Fruit fly (Drosophila melanogaster): Measurements from ENCODE around the gene Unc-76.
A peak's percentile ranks its signal among the peaks of the same experiment; 100 is the strongest.

Gene Unc-76

dm6 chrX:2087501-2087900, 7.1 kb downstream of the Unc-76 start (continued):
- TF ChIP-seq CG8089 (GFP tag; optimal IDR thresholded peaks at IDR 0.05) (peak; percentile 43), bowl (GFP tag; IDR thresholded peaks at IDR 0.05) (no peak), dysf (GFP tag; IDR thresholded peaks at IDR 0.05) (peak; percentile 62), Six4 (GFP tag; optimal IDR thresholded peaks at IDR 0.05) (peak; percentile 28), Awh (GFP tag; IDR thresholded peaks at IDR 0.05) (peak; percentile 77), lola (GFP tag; optimal IDR thresholded peaks at IDR 0.05) (peak in 1 of 3 experiments; percentile 44), sens-2 (GFP tag; IDR thresholded peaks at IDR 0.05) (no peak), CG17802 (tag; optimal IDR thresholded peaks at IDR 0.05) (peak; percentile 14), ap (GFP tag; IDR thresholded peaks at IDR 0.05) (peak; percentile 62), HmgD (GFP tag; optimal IDR thresholded peaks at IDR 0.05) (no peak), CG4707 (GFP tag; optimal IDR thresholded peaks at IDR 0.05) (peak; percentile 65), CG7745 (tag; optimal IDR thresholded peaks at IDR 0.05) (no peak), Fer2 (tag; optimal IDR thresholded peaks at IDR 0.05) (no peak), lov (optimal IDR thresholded peaks at IDR 0.05) (no peak), lov (GFP tag; IDR thresholded peaks at IDR 0.05) (0 out of 3 replicates have a peak, but pooled peaks have one; percentile 48), lilli (GFP tag; optimal IDR thresholded peaks at IDR 0.05) (peak; percentile 48), Adf1 (GFP tag; IDR thresholded peaks at IDR 0.05) (no peak), CG9609 (GFP tag; optimal IDR thresholded peaks at IDR 0.05) (peak; percentile 34), fd96Cb (tag; optimal IDR thresholded peaks at IDR 0.05) (peak; percentile 50), jumu (GFP tag; optimal IDR thresholded peaks at IDR 0.05) (peak; percentile 62), ssp (GFP tag; IDR thresholded peaks at IDR 0.05) (peak; percentile 49), Chrac-16 (GFP tag; optimal IDR thresholded peaks at IDR 0.05) (peak; percentile 4), Scr (GFP tag; IDR thresholded peaks at IDR 0.05; ENCODE audit: partially characterized antibody) (no peak), ham (GFP tag; IDR thresholded peaks at IDR 0.05) (no peak), CG3163 (GFP tag; optimal IDR thresholded peaks at IDR 0.05) (peak; percentile 6), pros (GFP tag; optimal IDR thresholded peaks at IDR 0.05) (no peak), gcm (GFP tag; optimal IDR thresholded peaks at IDR 0.05) (peak; percentile 21), trh (GFP tag; optimal IDR thresholded peaks at IDR 0.05) (no peak), vfl (GFP tag; optimal IDR thresholded peaks at IDR 0.05) (no peak), ranshi (GFP tag; IDR thresholded peaks at IDR 0.05) (peak; percentile 57), CG15269 (tag; optimal IDR thresholded peaks at IDR 0.05) (peak; percentile 74), Ptx1 (GFP tag; IDR thresholded peaks at IDR 0.05) (peak; percentile 70), HmgZ (tag; optimal IDR thresholded peaks at IDR 0.05) (peak; percentile 33), CG9727 (GFP tag; optimal IDR thresholded peaks at IDR 0.05) (peak; percentile 19), chif (GFP tag; optimal IDR thresholded peaks at IDR 0.05) (peak; percentile 42 to 46), CG6854 (GFP tag; optimal IDR thresholded peaks at IDR 0.05) (no peak), CG12391 (tag; optimal IDR thresholded peaks at IDR 0.05) (peak; percentile 65), phol (tag; optimal IDR thresholded peaks at IDR 0.05) (peak; percentile 53), Side (GFP tag; optimal IDR thresholded peaks at IDR 0.05) (peak; percentile 22), Max (GFP tag; optimal IDR thresholded peaks at IDR 0.05) (no peak), CG6689 (GFP tag; IDR thresholded peaks at IDR 0.05) (peak; percentile 71), CG43689 (GFP tag; IDR thresholded peaks at IDR 0.05) (peak; percentile 43), ac (GFP tag; optimal IDR thresholded peaks at IDR 0.05) (no peak), CG34376 (GFP tag; optimal IDR thresholded peaks at IDR 0.05) (no peak), cg (GFP tag; optimal IDR thresholded peaks at IDR 0.05) (peak; percentile 44), ro (GFP tag; IDR thresholded peaks at IDR 0.05) (no peak), CG12219 (GFP tag; optimal IDR thresholded peaks at IDR 0.05) (peak; percentile 28), esg (GFP tag; conservative IDR thresholded peaks at IDR 0.05) (peak; percentile 35; the same call in 1 of the 2 replicates), Opbp (GFP tag; IDR thresholded peaks at IDR 0.05; ENCODE audit: partially characterized antibody) (no peak), Rfx (GFP tag; IDR thresholded peaks at IDR 0.05) (peak; percentile 48; the same call in 1 of the 2 replicates), BEAF-32 (GFP tag; optimal IDR thresholded peaks at IDR 0.05) (no peak)
